Worm (Caenorhabditis elegans): ENCODE measurements around the gene F44D12.6.

- TF ChIP-seq tbx-37 (GFP tag; conservative IDR thresholded peaks at IDR 0.05) (no peak), ceh-36 (tag; optimal IDR thresholded peaks at IDR 0.05) (no peak), hmg-4 (GFP tag; optimal IDR thresholded peaks at IDR 0.05) (no peak)
These were observed 3.8 kb downstream of the F44D12.6 start, which contains the start of gene F44D12.10 for ce11 chrIV:10036966-10037365.
